Worm (Caenorhabditis elegans) whole organism, midembryonic: ENCODE measurements around the gene M110.8.

Experiments
- T22C8.4 ChIP-seq: fragments of 200-800 bp; sonication (Bioruptor generic); IDR thresholded peaks from 2 replicates; pipeline ENCODE4 v1.3.6; 2022; ENCODE audit warnings: missing genetic modification characterization, missing compliant biosample characterization
- cog-1 ChIP-seq: sonication (generic microtip); optimal IDR thresholded peaks from 2 replicates; lab custom pipeline; 2016; ENCODE audit warnings: missing genetic modification characterization, missing compliant biosample characterization
- flt-1 ChIP-seq: fragments of 200-800 bp; sonication (Bioruptor generic); IDR thresholded peaks from 2 replicates; pipeline ENCODE4 v1.3.6; 2022; ENCODE audit warnings: missing genetic modification characterization, missing compliant biosample characterization
- klf-2 ChIP-seq: fragments of 200-800 bp; sonication (Bioruptor generic); conservative IDR thresholded peaks from 2 replicates; pipeline ENCODE4 v1.3.6; 2022; ENCODE audit warnings: missing genetic modification reagents, missing genetic modification characterization, missing compliant biosample characterization
- med-1 ChIP-seq: sonication (generic microtip); optimal IDR thresholded peaks from 2 replicates; lab custom pipeline; 2017; ENCODE audit warnings: missing genetic modification characterization, mild to moderate bottlenecking, missing compliant biosample characterization, antibody characterized with exemption, missing genetic modification reagents; ENCODE audit not compliant: insufficient read depth
- ref-1 ChIP-seq: fragments of 200-800 bp; sonication (Bioruptor generic); conservative IDR thresholded peaks from 2 replicates; pipeline ENCODE4 v1.3.6; 2022; ENCODE audit warnings: missing genetic modification reagents, missing genetic modification characterization, missing compliant biosample characterization
- tab-1 ChIP-seq: fragments of 200-800 bp; sonication (Bioruptor generic); IDR thresholded peaks from 2 replicates; pipeline ENCODE4 v1.3.6; 2022; ENCODE audit warnings: missing genetic modification characterization, missing compliant biosample characterization
- ztf-23 ChIP-seq: fragments of 200-800 bp; sonication (Bioruptor generic); IDR thresholded peaks from 2 replicates; pipeline ENCODE4 v1.3.6; 2022; ENCODE audit warnings: missing genetic modification reagents, missing genetic modification characterization, missing compliant biosample characterization
- ztf-29 ChIP-seq: fragments of 200-800 bp; sonication (Bioruptor generic); IDR thresholded peaks from 2 replicates; pipeline ENCODE4 v1.3.6; 2022; ENCODE audit warnings: missing genetic modification reagents, missing genetic modification characterization, missing compliant biosample characterization

M110.8 gene

DNA sequence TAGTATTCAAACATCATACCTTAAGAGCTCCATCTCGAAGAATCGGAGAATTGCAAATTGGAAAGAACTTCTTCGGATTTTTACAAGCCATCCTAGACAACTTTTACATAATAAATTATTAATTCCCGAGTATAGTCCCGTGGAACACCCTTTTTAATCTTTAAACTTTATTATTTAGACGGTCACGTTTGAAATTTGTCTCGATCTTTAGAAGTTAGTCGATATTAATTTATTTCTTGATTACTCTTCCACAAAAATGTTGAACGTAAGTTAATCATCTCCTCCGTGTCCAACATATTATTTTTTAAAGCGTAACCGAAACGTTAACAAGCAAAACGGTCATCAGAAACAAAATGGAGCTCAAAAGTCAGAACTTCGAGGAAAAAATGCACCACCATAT, 35.9 kb downstream of the M110.8 start, which contains the start of the genes decr-1.3 and T05C12.1:
decr-1.3 (minus strand) TSS at position 101 of the 400 bp plus-strand sequence.
T05C12.1 (plus strand) TSS at position 232 of the 400 bp plus-strand sequence.
- TF ChIP-seq ref-1 (GFP tag; lab: Robert Waterston, UW) (no peak), ztf-23 (no peak), med-1 (GFP tag; lab: Kevin White, UChicago) (no peak), ztf-29 (GFP tag; lab: Robert Waterston, UW) (no peak), flt-1 (GFP tag; lab: Robert Waterston, UW) (no peak), klf-2 (no peak), T22C8.4 (no peak)

DNA sequence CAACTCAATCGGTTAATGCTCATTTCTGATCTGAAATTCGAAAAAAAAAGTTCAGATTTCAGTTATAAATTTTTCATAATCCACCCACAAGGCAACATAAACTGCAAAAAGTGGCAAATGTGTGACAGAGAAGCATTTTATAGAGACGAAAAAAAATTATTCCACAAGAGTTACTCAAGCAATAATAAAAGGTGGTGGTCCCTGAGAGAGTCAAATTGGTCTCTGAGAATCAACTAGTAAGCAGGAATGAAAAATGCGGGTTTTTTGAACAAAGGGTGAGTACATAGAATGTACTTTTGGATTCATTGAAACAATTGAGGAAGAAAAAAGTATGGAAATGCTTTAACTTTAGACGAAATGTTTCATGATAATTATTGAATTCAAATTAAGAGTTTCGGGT, 39.0 kb downstream of the M110.8 start, which contains the start of gene T05C12.11:
T05C12.11 (minus strand) TSS at position 101 of the 400 bp plus-strand sequence.
- TF ChIP-seq tab-1 (GFP tag; lab: Robert Waterston, UW), result no peak
- no peak for TF ChIP-seq cog-1
- no peak for TF ChIP-seq T22C8.4
- TF ChIP-seq ztf-29 (GFP tag; lab: Robert Waterston, UW), result no peak
- TF ChIP-seq flt-1 (GFP tag; lab: Robert Waterston, UW), result no peak
- no peak for TF ChIP-seq ztf-23
- TF ChIP-seq med-1 (GFP tag; lab: Kevin White, UChicago), result no peak
- no peak for TF ChIP-seq ref-1 (GFP tag; lab: Robert Waterston, UW)
- TF ChIP-seq klf-2, result no peak

- no peak for TF ChIP-seq ztf-23
- TF ChIP-seq ztf-29 (GFP tag; lab: Robert Waterston, UW), result no peak
- TF ChIP-seq med-1 (GFP tag; lab: Kevin White, UChicago), result no peak
- no peak for TF ChIP-seq tab-1 (GFP tag; lab: Robert Waterston, UW)
- TF ChIP-seq T22C8.4, result no peak
- TF ChIP-seq ref-1 (GFP tag; lab: Robert Waterston, UW), result no peak
- no peak for TF ChIP-seq cog-1
- TF ChIP-seq flt-1 (GFP tag; lab: Robert Waterston, UW), result no peak
- no peak for TF ChIP-seq klf-2
Observed at ce11 chrII:8169283-8169682, 40.1 kb downstream of the M110.8 start, which contains the start of gene T05C12.15. Gene T05C12.15, plus strand, starts transcription at chrII:8169583.

- TF ChIP-seq ref-1 (GFP tag; lab: Robert Waterston, UW) (no peak), T22C8.4 (no peak), flt-1 (GFP tag; lab: Robert Waterston, UW) (no peak), ztf-29 (GFP tag; lab: Robert Waterston, UW) (no peak), cog-1 (no peak), ztf-23 (no peak), med-1 (GFP tag; lab: Kevin White, UChicago) (no peak), tab-1 (GFP tag; lab: Robert Waterston, UW) (no peak), klf-2 (no peak)
Observed at ce11 chrII:8162120-8162648, 47.2 kb downstream of the M110.8 start, which contains the start of the genes emb-27 and rrf-3. Gene emb-27, minus strand, starts transcription at chrII:8162170. Gene rrf-3, plus strand, starts transcription at chrII:8162465.

- no peak for TF ChIP-seq ref-1 (GFP tag; lab: Robert Waterston, UW)
- TF ChIP-seq T22C8.4, result no peak
- TF ChIP-seq flt-1 (GFP tag; lab: Robert Waterston, UW), result no peak
- TF ChIP-seq cog-1, result no peak
- no peak for TF ChIP-seq ztf-23
- TF ChIP-seq klf-2, result no peak
- no peak for TF ChIP-seq tab-1 (GFP tag; lab: Robert Waterston, UW)
- TF ChIP-seq med-1 (GFP tag; lab: Kevin White, UChicago), result no peak
- TF ChIP-seq ztf-29 (GFP tag; lab: Robert Waterston, UW), result no peak
Observed at ce11 chrII:8160916-8161315, 48.5 kb downstream of the M110.8 start.

DNA sequence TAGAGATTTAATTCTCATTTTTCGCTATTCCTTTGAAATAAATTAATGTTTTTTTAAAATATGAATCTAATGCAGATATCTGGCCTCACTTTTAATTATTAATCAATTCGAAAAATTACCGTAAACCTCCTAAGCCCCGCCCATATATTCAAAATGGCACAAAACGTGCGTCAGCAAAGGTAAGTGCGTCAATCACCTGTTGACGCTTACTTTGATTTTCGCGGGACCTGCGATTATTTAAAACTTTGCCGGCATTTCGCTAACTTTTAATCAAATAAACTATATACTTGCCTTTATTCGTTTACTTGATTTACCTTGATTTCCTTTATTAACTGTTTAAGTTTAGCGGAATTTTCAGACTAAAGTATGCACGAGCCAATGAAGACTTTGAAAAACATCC, 51.4 kb downstream of the M110.8 start, which contains the start of gene pch-2:
pch-2 (plus strand) TSS at position 359 of the 400 bp plus-strand sequence.
- TF ChIP-seq med-1 (GFP tag; lab: Kevin White, UChicago) (no peak), klf-2 (no peak), ref-1 (GFP tag; lab: Robert Waterston, UW) (no peak), tab-1 (GFP tag; lab: Robert Waterston, UW) (no peak), ztf-29 (GFP tag; lab: Robert Waterston, UW) (no peak), T22C8.4 (no peak), cog-1 (no peak), ztf-23 (no peak), flt-1 (GFP tag; lab: Robert Waterston, UW) (no peak)
